Fruit fly (Drosophila melanogaster): ENCODE results near the gene CG15892.

The CG15892 gene

DNA sequence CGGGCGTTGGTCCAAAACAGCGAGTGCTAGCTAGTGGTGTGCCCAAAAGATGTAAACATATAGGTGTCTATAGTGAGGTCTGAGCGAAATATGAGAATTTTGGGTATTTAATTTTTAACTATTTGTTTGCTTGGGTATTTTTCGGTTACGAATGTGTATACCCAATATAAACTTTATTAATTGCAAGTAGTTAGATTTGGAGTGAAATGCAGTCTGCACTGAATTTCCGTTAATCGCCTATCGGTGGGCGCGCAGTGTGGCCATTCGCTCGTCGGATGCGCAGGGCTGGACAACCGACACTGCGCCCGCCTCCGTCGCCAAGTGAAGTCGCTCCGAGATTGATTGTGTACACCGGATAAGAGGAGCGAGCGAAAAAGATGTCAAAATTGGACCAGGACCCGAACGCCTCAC is 991 bp upstream of the CG15892 start, which contains the start of the genes CG15891 and CG3815 (continued):
- TF ChIP-seq sima (GFP tag; optimal IDR thresholded peaks at IDR 0.05) (no peak), Ssrp (tag; optimal IDR thresholded peaks at IDR 0.05) (peak; percentile 5), CG10267 (tag; optimal IDR thresholded peaks at IDR 0.05) (peak; percentile 44), Dref (GFP tag; IDR thresholded peaks at IDR 0.05) (peak; percentile 67), CG7357 (GFP tag; IDR thresholded peaks at IDR 0.05) (peak; percentile 62; the same call in 2 of the 3 replicates), tin (GFP tag; optimal IDR thresholded peaks at IDR 0.05) (peak; percentile 35), Camta (GFP tag; optimal IDR thresholded peaks at IDR 0.05) (peak; percentile 33), CG7839 (tag; optimal IDR thresholded peaks at IDR 0.05) (peak; percentile 66), Lhr (GFP tag; optimal IDR thresholded peaks at IDR 0.05) (peak; percentile 17), ind (GFP tag; optimal IDR thresholded peaks at IDR 0.05) (peak; percentile 57), NC2α (GFP tag; optimal IDR thresholded peaks at IDR 0.05) (no peak), org-1 (GFP tag; optimal IDR thresholded peaks at IDR 0.05) (no peak), gt (GFP tag; IDR thresholded peaks at IDR 0.05) (0 out of 2 replicates have a peak, but pooled peaks have one; percentile 13), Atf3 (GFP tag; optimal IDR thresholded peaks at IDR 0.05) (peak; percentile 53), CG10366 (GFP tag; IDR thresholded peaks at IDR 0.05) (peak; percentile 43; the same call in 1 of the 2 replicates), pho (GFP tag; optimal IDR thresholded peaks at IDR 0.05) (peak; percentile 47), Hand (GFP tag; optimal IDR thresholded peaks at IDR 0.05) (no peak), Gsc (GFP tag; IDR thresholded peaks at IDR 0.05) (no peak), Fer2 (tag; optimal IDR thresholded peaks at IDR 0.05) (peak; percentile 41), Side (GFP tag; optimal IDR thresholded peaks at IDR 0.05) (peak; percentile 26), pb (GFP tag; optimal IDR thresholded peaks at IDR 0.05) (peak; percentile 9), sug (tag; optimal IDR thresholded peaks at IDR 0.05) (peak; percentile 76), pfk (GFP tag; optimal IDR thresholded peaks at IDR 0.05) (no peak), CG5245 (GFP tag; optimal IDR thresholded peaks at IDR 0.05) (no peak), CG4424 (GFP tag; optimal IDR thresholded peaks at IDR 0.05) (peak; percentile 7), B-H1 (GFP tag; IDR thresholded peaks at IDR 0.05) (no peak), gem (tag; optimal IDR thresholded peaks at IDR 0.05) (no peak), insv (GFP tag; optimal IDR thresholded peaks at IDR 0.05) (peak in 1 of 2 experiments; percentile 61), ewg (GFP tag; optimal IDR thresholded peaks at IDR 0.05) (peak; percentile 93), pnt (GFP tag; optimal IDR thresholded peaks at IDR 0.05) (peak; percentile 25), fd64A (GFP tag; optimal IDR thresholded peaks at IDR 0.05) (no peak), H2.0 (GFP tag; IDR thresholded peaks at IDR 0.05) (no peak), corto (GFP tag; optimal IDR thresholded peaks at IDR 0.05) (no peak), gro (GFP tag; optimal IDR thresholded peaks at IDR 0.05) (peak; percentile 18), CG32767 (GFP tag; IDR thresholded peaks at IDR 0.05) (0 out of 2 replicates have a peak, but pooled peaks have one; percentile 28), eve (GFP tag; optimal IDR thresholded peaks at IDR 0.05) (no peak), esg (GFP tag; conservative IDR thresholded peaks at IDR 0.05) (0 out of 2 replicates have a peak, but pooled peaks have one; percentile 42), gfzf (GFP tag; optimal IDR thresholded peaks at IDR 0.05) (peak; percentile 64), Lpt (GFP tag; optimal IDR thresholded peaks at IDR 0.05) (no peak), NFAT (GFP tag; IDR thresholded peaks at IDR 0.05) (no peak), dati (GFP tag; IDR thresholded peaks at IDR 0.05) (no peak), unc-4 (GFP tag; IDR thresholded peaks at IDR 0.05; ENCODE audit: partially characterized antibody) (peak; percentile 59; the same call in 1 of the 2 replicates), CG16815 (GFP tag; optimal IDR thresholded peaks at IDR 0.05) (peak; percentile 28), Eip74EF (GFP tag; optimal IDR thresholded peaks at IDR 0.05) (no peak), Awh (GFP tag; IDR thresholded peaks at IDR 0.05) (no peak), CG2712 (tag; optimal IDR thresholded peaks at IDR 0.05) (peak; percentile 67), CG14860 (GFP tag; IDR thresholded peaks at IDR 0.05; ENCODE audit: partially characterized antibody) (no peak), D (optimal IDR thresholded peaks at IDR 0.05) (no peak), D (GFP tag; optimal IDR thresholded peaks at IDR 0.05) (no peak), crc (GFP tag; optimal IDR thresholded peaks at IDR 0.05) (no peak), CG11247 (GFP tag; IDR thresholded peaks at IDR 0.05) (no peak)
